Worm (Caenorhabditis elegans) whole organism, L4 larva: ENCODE results near the gene lin-15B.
A peak's percentile ranks its signal among the peaks of the same experiment; 100 is the strongest.

Experiments used
- D1046.2 ChIP-seq: fragments of 200-800 bp; sonication (Bioruptor generic); IDR thresholded peaks from 2 replicates; pipeline ENCODE4 v1.3.6; 2022; ENCODE audit warnings: missing genetic modification characterization, missing compliant biosample characterization
- F26F4.8 ChIP-seq: fragments of 200-800 bp; sonication (Bioruptor generic); conservative IDR thresholded peaks from 2 replicates; pipeline ENCODE4 v1.3.6; 2022; ENCODE audit warnings: missing genetic modification characterization, missing compliant biosample characterization
- F37D6.2 ChIP-seq: sonication (generic microtip); optimal IDR thresholded peaks from 2 replicates; lab custom pipeline; 2016; ENCODE audit warnings: mild to moderate bottlenecking, missing genetic modification characterization, missing compliant biosample characterization
- F44E2.7 ChIP-seq: fragments of 200-800 bp; sonication (Bioruptor generic); IDR thresholded peaks from 2 replicates; pipeline ENCODE4 v2.1.2; 2022; ENCODE audit warnings: missing genetic modification characterization, missing compliant biosample characterization
- T20F7.1 ChIP-seq: fragments of 200-800 bp; sonication (Bioruptor generic); optimal IDR thresholded peaks from 2 replicates; lab custom pipeline; 2018; ENCODE audit warnings: mild to moderate bottlenecking, missing genetic modification characterization, missing compliant biosample characterization
- ZK337.2 ChIP-seq: fragments of 200-800 bp; sonication (Bioruptor generic); IDR thresholded peaks from 2 replicates; pipeline ENCODE4 v1.3.6; 2022; ENCODE audit warnings: missing genetic modification reagents, missing genetic modification characterization, missing compliant biosample characterization
- aha-1 ChIP-seq: fragments of 150-350 bp; peaks from one replicate; lab custom pipeline; 2014; ENCODE audit warnings: missing biosample characterization, missing genetic modification characterization
- aly-2 ChIP-seq: sonication (generic microtip); optimal IDR thresholded peaks from 2 replicates; lab custom pipeline; 2018; ENCODE audit warnings: missing biosample characterization, missing genetic modification characterization
- arid-1 ChIP-seq: fragments of 200-800 bp; sonication (Bioruptor generic); conservative IDR thresholded peaks from 2 replicates; pipeline ENCODE4 v1.3.6; 2022; ENCODE audit warnings: missing genetic modification reagents, missing genetic modification characterization, missing compliant biosample characterization
- attf-4 ChIP-seq: sonication (generic microtip); optimal IDR thresholded peaks from 3 replicates; lab custom pipeline; 2017; ENCODE audit warnings: missing biosample characterization, missing genetic modification characterization
- ceh-28 ChIP-seq: fragments of 150-350 bp; optimal IDR thresholded peaks from 2 replicates; lab custom pipeline; 2014; ENCODE audit warnings: missing biosample characterization, missing genetic modification reagents, missing genetic modification characterization
- ceh-32 ChIP-seq: sonication (generic microtip); optimal IDR thresholded peaks from 2 replicates; lab custom pipeline; 2016; ENCODE audit warnings: mild to moderate bottlenecking, missing genetic modification characterization, missing compliant biosample characterization; ENCODE audit not compliant: poor library complexity
- ceh-44 ChIP-seq: fragments of 200-800 bp; sonication (Bioruptor generic); IDR thresholded peaks from 2 replicates; pipeline ENCODE4 v1.3.6; 2022; ENCODE audit warnings: missing genetic modification reagents, missing genetic modification characterization, missing compliant biosample characterization
- ceh-62 ChIP-seq: sonication (generic microtip); optimal IDR thresholded peaks from 2 replicates; lab custom pipeline; 2017; ENCODE audit warnings: missing biosample characterization, missing genetic modification characterization
- daf-12 ChIP-seq: fragments of 150-350 bp; optimal IDR thresholded peaks from 2 replicates; lab custom pipeline; 2014; ENCODE audit warnings: missing biosample characterization, missing genetic modification reagents, missing genetic modification characterization
- daf-16 ChIP-seq, 3 experiments: sonication (generic microtip); optimal IDR thresholded peaks; 2 replicates each; lab custom pipeline; 2016 to 2017; ENCODE audit warnings: missing genetic modification characterization in 3 of 3, missing genetic modification reagents in 3 of 3, mild to moderate bottlenecking in 2 of 3, missing compliant biosample characterization in 2 of 3, missing biosample characterization in 1 of 3, moderate library complexity in 1 of 3
- daf-19 ChIP-seq: fragments of 200-800 bp; sonication (Bioruptor generic); conservative IDR thresholded peaks from 2 replicates; pipeline ENCODE4 v1.3.6; 2022; ENCODE audit warnings: missing genetic modification characterization, missing compliant biosample characterization
- daf-8 ChIP-seq: fragments of 200-800 bp; sonication (Bioruptor generic); IDR thresholded peaks from 2 replicates; pipeline ENCODE4 v1.3.6; 2022; ENCODE audit warnings: missing genetic modification characterization, missing compliant biosample characterization
- dmd-9 ChIP-seq: fragments of 200-800 bp; sonication (Bioruptor generic); IDR thresholded peaks from 2 replicates; pipeline ENCODE4 v1.3.6; 2022; ENCODE audit warnings: missing genetic modification reagents, missing genetic modification characterization, missing compliant biosample characterization
- dve-1 ChIP-seq: sonication (generic microtip); optimal IDR thresholded peaks from 2 replicates; lab custom pipeline; 2017; ENCODE audit warnings: antibody characterized with exemption, mild to moderate bottlenecking, missing genetic modification characterization, missing compliant biosample characterization; ENCODE audit not compliant: insufficient read depth
- egl-43 ChIP-seq: fragments of 200-800 bp; sonication (Bioruptor generic); IDR thresholded peaks from 2 replicates; pipeline ENCODE4 v1.3.6; 2022; ENCODE audit warnings: missing genetic modification reagents, missing genetic modification characterization, missing compliant biosample characterization
- fkh-10 ChIP-seq: fragments of 150-350 bp; optimal IDR thresholded peaks from 2 replicates; lab custom pipeline; 2014; ENCODE audit warnings: missing biosample characterization, missing genetic modification reagents, missing genetic modification characterization
- gei-8 ChIP-seq: fragments of 200-800 bp; sonication (Bioruptor generic); optimal IDR thresholded peaks from 2 replicates; lab custom pipeline; 2018; ENCODE audit warnings: mild to moderate bottlenecking, missing genetic modification characterization, missing compliant biosample characterization
- jun-1 ChIP-seq: fragments of 150-350 bp; optimal IDR thresholded peaks from 2 replicates; lab custom pipeline; 2014; ENCODE audit warnings: missing biosample characterization, missing genetic modification reagents, missing genetic modification characterization
- lin-38 ChIP-seq: fragments of 200-800 bp; sonication (Bioruptor generic); IDR thresholded peaks from 2 replicates; pipeline ENCODE4 v1.3.6; 2022; ENCODE audit warnings: missing genetic modification reagents, missing genetic modification characterization, missing compliant biosample characterization
- lin-39 ChIP-seq: fragments of 150-350 bp; optimal IDR thresholded peaks from 2 replicates; lab custom pipeline; 2014; ENCODE audit warnings: missing biosample characterization, missing genetic modification reagents, missing genetic modification characterization
- lir-3 ChIP-seq: sonication (generic microtip); optimal IDR thresholded peaks from 2 replicates; lab custom pipeline; 2016; ENCODE audit warnings: mild to moderate bottlenecking, missing genetic modification characterization, missing compliant biosample characterization
- lsy-2 ChIP-seq, 2 experiments: fragments of 150-350 bp in 1 of 2; sonication (generic microtip) in 1 of 2; optimal IDR thresholded peaks; 2 replicates each; lab custom pipeline; 2014 to 2017; ENCODE audit warnings: missing biosample characterization in 2 of 2, missing genetic modification characterization in 2 of 2
- mdt-29 ChIP-seq: fragments of 200-800 bp; sonication (Bioruptor generic); IDR thresholded peaks from 2 replicates; pipeline ENCODE4 v1.3.6; 2022; ENCODE audit warnings: missing genetic modification reagents, missing genetic modification characterization, missing compliant biosample characterization
- mes-2 ChIP-seq: sonication (generic microtip); optimal IDR thresholded peaks from 2 replicates; lab custom pipeline; 2016; ENCODE audit warnings: missing genotype, mild to moderate bottlenecking, missing genetic modification characterization, missing compliant biosample characterization; ENCODE audit not compliant: poor library complexity, severe bottlenecking
- nhr-102 ChIP-seq: sonication (generic microtip); optimal IDR thresholded peaks from 2 replicates; lab custom pipeline; 2016; ENCODE audit warnings: mild to moderate bottlenecking, missing genetic modification characterization, moderate library complexity, missing compliant biosample characterization
- nhr-11 ChIP-seq: fragments of 150-350 bp; optimal IDR thresholded peaks from 2 replicates; lab custom pipeline; 2014; ENCODE audit warnings: missing biosample characterization, missing genetic modification characterization
- nhr-28 ChIP-seq: fragments of 150-350 bp; optimal IDR thresholded peaks from 2 replicates; lab custom pipeline; 2014; ENCODE audit warnings: missing biosample characterization, missing genetic modification characterization
- nhr-41 ChIP-seq: fragments of 200-800 bp; sonication (Bioruptor generic); IDR thresholded peaks from 2 replicates; pipeline ENCODE4 v1.3.6; 2022; ENCODE audit warnings: missing genetic modification reagents, missing genetic modification characterization, missing compliant biosample characterization
- nhr-76 ChIP-seq: fragments of 150-350 bp; optimal IDR thresholded peaks from 2 replicates; lab custom pipeline; 2014; ENCODE audit warnings: missing biosample characterization, missing genetic modification characterization
- pha-4 ChIP-seq, 2 experiments: fragments of 150-350 bp in 1 of 2; fragments of 200-800 bp in 1 of 2; sonication (Bioruptor generic) in 1 of 2; IDR thresholded peaks in 1 of 2; optimal IDR thresholded peaks in 1 of 2; 2 replicates each; pipeline versions ENCODE4 v1.3.6 to Lab custom; 2014 to 2022; ENCODE audit warnings: missing genetic modification characterization in 2 of 2, missing genetic modification reagents in 2 of 2, missing biosample characterization in 1 of 2, missing compliant biosample characterization in 1 of 2
- rbr-2 ChIP-seq: sonication (generic microtip); optimal IDR thresholded peaks from 2 replicates; lab custom pipeline; 2016; ENCODE audit warnings: missing genotype, missing genetic modification characterization, missing compliant biosample characterization
- skn-1 ChIP-seq: fragments of 150-350 bp; optimal IDR thresholded peaks from 2 replicates; lab custom pipeline; 2014; ENCODE audit warnings: missing biosample characterization, missing genetic modification characterization
- spr-3 ChIP-seq: fragments of 200-800 bp; sonication (Bioruptor generic); optimal IDR thresholded peaks from 2 replicates; lab custom pipeline; 2018; ENCODE audit warnings: mild to moderate bottlenecking, missing genetic modification characterization, missing compliant biosample characterization
- tra-1 ChIP-seq: fragments of 200-800 bp; sonication (Bioruptor generic); IDR thresholded peaks from 2 replicates; pipeline ENCODE4 v1.3.6; 2022; ENCODE audit warnings: missing genetic modification reagents, missing genetic modification characterization, missing compliant biosample characterization
- unc-62 ChIP-seq, 3 experiments: fragments of 150-350 bp in 1 of 3; sonication (generic microtip); optimal IDR thresholded peaks in 2 of 3; peaks in 1 of 3; 1 replicate in 1 of 3; 2 replicates in 2 of 3; lab custom pipeline; 2014 to 2017; ENCODE audit warnings: missing biosample characterization in 3 of 3, missing genetic modification characterization in 3 of 3, missing genetic modification reagents in 3 of 3, missing genotype in 1 of 3
- zfp-3 ChIP-seq: fragments of 200-800 bp; sonication (Bioruptor generic); conservative IDR thresholded peaks from 2 replicates; pipeline ENCODE4 v1.3.6; 2022; ENCODE audit warnings: missing genetic modification reagents, missing genetic modification characterization, missing compliant biosample characterization
- ztf-11 ChIP-seq: fragments of 150-350 bp; optimal IDR thresholded peaks from 2 replicates; lab custom pipeline; 2014; ENCODE audit warnings: missing biosample characterization, missing genetic modification characterization

Gene lin-15B

ce11 chrX:15724994-15725393, 929 bp upstream of the lin-15B start (continued):
- TF ChIP-seq nhr-28 (tag; lab: Kevin White, UChicago) (peak; percentile 44), daf-12 (tag; lab: Kevin White, UChicago) (no peak), daf-19 (GFP tag; lab: Robert Waterston, UW) (no peak), ZK337.2 (no peak), pha-4 (GFP tag; IDR thresholded peaks at IDR 0.05; lab: Robert Waterston, UW) (no peak), pha-4 (tag; optimal IDR thresholded peaks at IDR 0.05; lab: Kevin White, UChicago) (no peak), aly-2 (tag; lab: Kevin White, UChicago) (no peak), aha-1 (tag; lab: Kevin White, UChicago) (peak; percentile 89), ceh-44 (GFP tag; lab: Robert Waterston, UW) (no peak), ceh-32 (tag; lab: Kevin White, UChicago) (no peak), mes-2 (tag; lab: Kevin White, UChicago) (peak; percentile 86), dve-1 (tag; lab: Kevin White, UChicago) (peak; percentile 52), rbr-2 (tag; lab: Kevin White, UChicago) (peak; percentile 11), nhr-11 (tag; lab: Kevin White, UChicago) (no peak), lsy-2 (tag; optimal IDR thresholded peaks at IDR 0.05; lab: Kevin White, UChicago) (no peak), nhr-102 (tag; lab: Kevin White, UChicago) (no peak), daf-16 (GFP tag; optimal IDR thresholded peaks at IDR 0.05; lab: Kevin White, UChicago) (no peak), daf-16 (tag; optimal IDR thresholded peaks at IDR 0.05; lab: Kevin White, UChicago) (peak; percentile 56), spr-3 (GFP tag; lab: Kevin White, UChicago) (no peak)

ce11 chrX:15730342-15730741, 4.4 kb downstream of the lin-15B start:
- peak in 1 of 2 experiments; percentile 96 for TF ChIP-seq unc-62 (GFP tag; optimal IDR thresholded peaks at IDR 0.05 in 1 of 2; lab: Kevin White, UChicago)
- TF ChIP-seq unc-62 (tag; optimal IDR thresholded peaks at IDR 0.05; lab: Kevin White, UChicago) = no peak
- no peak for TF ChIP-seq T20F7.1
- TF ChIP-seq, all 104 proteins: peak for 1

DNA sequence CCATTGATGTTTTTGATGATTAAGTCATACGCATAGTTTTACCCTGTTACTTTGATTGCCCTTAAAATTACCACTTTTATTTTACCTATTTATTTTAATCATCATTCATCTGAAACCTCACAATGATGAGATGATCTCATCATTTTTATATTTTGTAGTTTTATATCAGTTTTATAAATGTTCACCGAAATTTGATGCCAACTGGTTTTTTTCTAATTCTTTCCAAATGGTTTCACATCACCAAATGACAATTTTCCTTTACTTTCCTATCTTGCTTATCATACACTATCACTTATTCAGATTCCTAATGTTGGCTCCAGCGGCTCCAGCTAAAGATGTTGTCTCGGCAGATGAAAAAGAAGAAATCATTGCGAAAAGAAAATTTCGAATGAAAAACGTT, 5.7 kb downstream of the lin-15B start, which contains the start of gene lin-15A:
Gene lin-15A (plus strand): TSS at position 301 of the 400 bp plus-strand sequence.
- TF ChIP-seq lsy-2 (tag; optimal IDR thresholded peaks at IDR 0.05; lab: Kevin White, UChicago) (no peak), ceh-62 (tag; lab: Kevin White, UChicago) (no peak), nhr-102 (tag; lab: Kevin White, UChicago) (no peak), nhr-76 (tag; lab: Kevin White, UChicago) (no peak), attf-4 (tag; lab: Kevin White, UChicago) (no peak), dmd-9 (GFP tag; lab: Robert Waterston, UW) (no peak), nhr-41 (GFP tag; lab: Robert Waterston, UW) (no peak), ztf-11 (no peak), F26F4.8 (GFP tag; lab: Robert Waterston, UW) (no peak), nhr-28 (tag; lab: Kevin White, UChicago) (no peak), lin-38 (no peak), egl-43 (GFP tag; lab: Robert Waterston, UW) (no peak), unc-62 (GFP tag; optimal IDR thresholded peaks at IDR 0.05 in 1 of 2; lab: Kevin White, UChicago) (no peak), unc-62 (tag; optimal IDR thresholded peaks at IDR 0.05; lab: Kevin White, UChicago) (no peak), gei-8 (no peak), dve-1 (tag; lab: Kevin White, UChicago) (no peak), pha-4 (GFP tag; IDR thresholded peaks at IDR 0.05; lab: Robert Waterston, UW) (no peak), pha-4 (tag; optimal IDR thresholded peaks at IDR 0.05; lab: Kevin White, UChicago) (no peak), jun-1 (tag; lab: Kevin White, UChicago) (no peak)

DNA sequence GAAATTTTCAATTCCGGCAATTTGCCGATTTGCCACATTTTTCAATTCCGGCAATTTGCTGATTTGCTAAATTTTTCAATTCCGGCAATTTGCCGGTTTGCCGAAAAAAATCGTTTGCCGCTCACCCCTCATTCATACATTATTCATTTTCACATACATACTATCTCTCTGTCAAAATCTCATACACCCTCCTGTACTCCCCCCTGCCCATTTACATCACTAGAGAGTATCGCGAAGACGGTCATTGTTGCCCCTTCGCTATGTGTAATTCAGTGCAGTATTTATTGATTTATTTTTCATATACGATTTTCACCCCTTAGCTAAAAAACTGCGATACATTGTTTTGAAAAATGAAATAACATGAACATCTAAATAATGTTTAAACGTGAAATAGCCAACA, 10.5 kb downstream of the lin-15B start:
- no peak for TF ChIP-seq daf-8
- no peak for TF ChIP-seq daf-19 (GFP tag; lab: Robert Waterston, UW)
- TF ChIP-seq dmd-9 (GFP tag; lab: Robert Waterston, UW) = no peak
- no peak for TF ChIP-seq F44E2.7 (GFP tag; lab: Robert Waterston, UW)
- TF ChIP-seq ceh-32 (tag; lab: Kevin White, UChicago) = peak; percentile 18
- no peak for TF ChIP-seq skn-1 (tag; lab: Kevin White, UChicago)
- no peak for TF ChIP-seq tra-1 (GFP tag; lab: Robert Waterston, UW)
- TF ChIP-seq mdt-29 (GFP tag; lab: Robert Waterston, UW) = no peak
- TF ChIP-seq jun-1 (tag; lab: Kevin White, UChicago) = peak; percentile 89
- no peak for TF ChIP-seq D1046.2 (GFP tag; lab: Robert Waterston, UW)
- no peak for TF ChIP-seq fkh-10 (GFP tag; lab: Kevin White, UChicago)
- no peak for TF ChIP-seq arid-1 (GFP tag; lab: Robert Waterston, UW)
- peak; percentile 79 for TF ChIP-seq ceh-28 (tag; lab: Kevin White, UChicago)
- TF ChIP-seq lin-38 = no peak; the same call in 1 of the 2 replicates
- peak; percentile 79 for TF ChIP-seq F37D6.2
- TF ChIP-seq zfp-3 (GFP tag; lab: Robert Waterston, UW) = no peak
- TF ChIP-seq lir-3 (tag; lab: Kevin White, UChicago) = peak; percentile 11
- TF ChIP-seq gei-8 = no peak
- no peak for TF ChIP-seq lin-39
